Fruit fly (Drosophila melanogaster): ENCODE results near the gene CG6345.

DNA sequence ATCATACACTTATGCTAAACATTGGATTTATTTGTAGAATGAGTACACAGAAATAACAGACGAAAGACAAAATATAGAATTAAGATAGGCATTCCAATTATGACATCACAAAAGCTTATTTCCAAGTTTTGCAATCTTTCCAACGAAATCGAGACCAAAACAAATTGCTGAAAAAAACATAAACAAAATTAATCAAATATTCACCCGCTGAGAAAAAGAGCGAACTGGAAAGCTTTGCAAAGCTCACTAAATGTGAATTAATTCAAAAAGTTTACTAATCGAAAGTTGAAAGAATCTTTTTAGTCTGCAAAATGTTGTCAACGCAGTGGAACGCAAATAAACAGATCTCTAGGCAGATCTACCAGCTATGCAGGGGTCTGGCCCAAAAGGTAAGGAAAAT lies 18.6 kb upstream of the CG6345 start, which contains the start of gene Cyp12e1:
- TF ChIP-seq Pif1A (GFP tag; optimal IDR thresholded peaks at IDR 0.05) = no peak
- TF ChIP-seq Ets98B (GFP tag; IDR thresholded peaks at IDR 0.05) = no peak
- no peak for TF ChIP-seq Pif1B (GFP tag; optimal IDR thresholded peaks at IDR 0.05)
- no peak for TF ChIP-seq fd96Ca (GFP tag; IDR thresholded peaks at IDR 0.05)
- no peak for TF ChIP-seq CG10348 (GFP tag; IDR thresholded peaks at IDR 0.05)
- no peak for TF ChIP-seq EcR (GFP tag; optimal IDR thresholded peaks at IDR 0.05)
- no peak for TF ChIP-seq CG34367 (tag; optimal IDR thresholded peaks at IDR 0.05)
- no peak for TF ChIP-seq CG15710 (tag; optimal IDR thresholded peaks at IDR 0.05)
- no peak for TF ChIP-seq CG12605 (GFP tag; IDR thresholded peaks at IDR 0.05)
- no peak for TF ChIP-seq rn (GFP tag; IDR thresholded peaks at IDR 0.05)
- no peak for TF ChIP-seq CG8159 (tag; optimal IDR thresholded peaks at IDR 0.05)
- TF ChIP-seq Snoo (tag; optimal IDR thresholded peaks at IDR 0.05) = no peak

Data from whole organism, pupa.